Worm (Caenorhabditis elegans) whole organism, late embryonic: ENCODE results near the gene ugt-58.

Experiments
- C08G9.2 ChIP-seq: sonication (generic microtip); optimal IDR thresholded peaks from 2 replicates; lab custom pipeline; 2016; ENCODE audit warnings: mild to moderate bottlenecking, missing genetic modification characterization, moderate library complexity, missing compliant biosample characterization
- F13H6.1 ChIP-seq: sonication (generic microtip); optimal IDR thresholded peaks from 2 replicates; lab custom pipeline; 2016; ENCODE audit warnings: missing genetic modification characterization, missing compliant biosample characterization
- K09A11.1 ChIP-seq: sonication (generic microtip); optimal IDR thresholded peaks from 2 replicates; lab custom pipeline; 2017; ENCODE audit warnings: antibody characterized with exemption, mild to moderate bottlenecking, missing genetic modification characterization, missing compliant biosample characterization; ENCODE audit not compliant: insufficient read depth
- T23F11.4 ChIP-seq: fragments of 200-800 bp; sonication (Bioruptor generic); optimal IDR thresholded peaks from 2 replicates; lab custom pipeline; 2018; ENCODE audit warnings: mild to moderate bottlenecking, missing genetic modification characterization, missing compliant biosample characterization
- ahr-1 ChIP-seq: sonication (generic microtip); optimal IDR thresholded peaks from 2 replicates; lab custom pipeline; 2016; ENCODE audit warnings: missing genetic modification characterization, missing compliant biosample characterization
- ceh-19 ChIP-seq: fragments of 200-800 bp; sonication (Bioruptor generic); optimal IDR thresholded peaks from 2 replicates; lab custom pipeline; 2018; ENCODE audit warnings: mild to moderate bottlenecking, missing genetic modification characterization, missing compliant biosample characterization
- ceh-2 ChIP-seq: sonication (generic microtip); optimal IDR thresholded peaks from 2 replicates; lab custom pipeline; 2016; ENCODE audit warnings: missing genotype, missing genetic modification characterization, missing compliant biosample characterization
- ceh-24 ChIP-seq: sonication (generic microtip); optimal IDR thresholded peaks from 2 replicates; lab custom pipeline; 2016; ENCODE audit warnings: mild to moderate bottlenecking, missing genetic modification characterization, missing compliant biosample characterization
- ceh-30 ChIP-seq: fragments of 150-350 bp; optimal IDR thresholded peaks from 2 replicates; lab custom pipeline; 2014; ENCODE audit warnings: missing biosample characterization, missing genetic modification characterization
- ceh-31 ChIP-seq: sonication (generic microtip); optimal IDR thresholded peaks from 2 replicates; lab custom pipeline; 2016; ENCODE audit warnings: missing genetic modification characterization, missing compliant biosample characterization
- ceh-34 ChIP-seq: sonication (generic microtip); optimal IDR thresholded peaks from 2 replicates; lab custom pipeline; 2016; ENCODE audit warnings: mild to moderate bottlenecking, missing genetic modification characterization, missing compliant biosample characterization
- ceh-6 ChIP-seq: fragments of 200-800 bp; sonication (Bioruptor generic); optimal IDR thresholded peaks from 2 replicates; lab custom pipeline; 2018; ENCODE audit warnings: mild to moderate bottlenecking, missing genetic modification characterization, missing compliant biosample characterization
- che-1 ChIP-seq: sonication (generic microtip); optimal IDR thresholded peaks from 2 replicates; lab custom pipeline; 2016; ENCODE audit warnings: mild to moderate bottlenecking, missing genetic modification characterization, missing compliant biosample characterization
- dmd-4 ChIP-seq: sonication (generic microtip); optimal IDR thresholded peaks from 2 replicates; lab custom pipeline; 2016; ENCODE audit warnings: borderline replicate concordance, missing genetic modification characterization, missing compliant biosample characterization
- elt-2 ChIP-seq: sonication (generic microtip); optimal IDR thresholded peaks from 2 replicates; lab custom pipeline; 2016; ENCODE audit warnings: missing genetic modification reagents, missing genetic modification characterization, missing compliant biosample characterization
- ets-4 ChIP-seq: sonication (generic microtip); optimal IDR thresholded peaks from 2 replicates; lab custom pipeline; 2016; ENCODE audit warnings: missing genetic modification characterization, missing compliant biosample characterization
- eyg-1 ChIP-seq: sonication (generic microtip); optimal IDR thresholded peaks from 2 replicates; lab custom pipeline; 2016; ENCODE audit warnings: missing genotype, missing genetic modification characterization, missing compliant biosample characterization
- fax-1 ChIP-seq: sonication (generic microtip); optimal IDR thresholded peaks from 2 replicates; lab custom pipeline; 2016; ENCODE audit warnings: missing genotype, missing genetic modification characterization, missing compliant biosample characterization
- fkh-6 ChIP-seq: sonication (generic microtip); optimal IDR thresholded peaks from 2 replicates; lab custom pipeline; 2016; ENCODE audit warnings: missing genetic modification characterization, missing compliant biosample characterization
- hlh-15 ChIP-seq: sonication (generic microtip); optimal IDR thresholded peaks from 2 replicates; lab custom pipeline; 2016; ENCODE audit warnings: missing genetic modification characterization, missing compliant biosample characterization
- hlh-30 ChIP-seq: sonication (generic microtip); optimal IDR thresholded peaks from 2 replicates; lab custom pipeline; 2017; ENCODE audit warnings: antibody characterized with exemption, missing genetic modification characterization, missing compliant biosample characterization; ENCODE audit not compliant: insufficient read depth
- hlh-6 ChIP-seq: sonication (generic microtip); optimal IDR thresholded peaks from 2 replicates; lab custom pipeline; 2016; ENCODE audit warnings: missing genotype, missing genetic modification characterization, missing compliant biosample characterization
- hlh-8 ChIP-seq: sonication (generic microtip); optimal IDR thresholded peaks from 2 replicates; lab custom pipeline; 2016; ENCODE audit warnings: missing genotype, missing genetic modification characterization, missing compliant biosample characterization
- lim-6 ChIP-seq: sonication (generic microtip); optimal IDR thresholded peaks from 2 replicates; lab custom pipeline; 2016; ENCODE audit warnings: missing genetic modification characterization, missing compliant biosample characterization
- madf-2 ChIP-seq: sonication (generic microtip); optimal IDR thresholded peaks from 2 replicates; lab custom pipeline; 2017; ENCODE audit warnings: missing genetic modification characterization, missing compliant biosample characterization
- mec-3 ChIP-seq: sonication (generic microtip); optimal IDR thresholded peaks from 2 replicates; lab custom pipeline; 2016; ENCODE audit warnings: borderline replicate concordance, missing genetic modification characterization, missing compliant biosample characterization
- nfya-1 ChIP-seq: sonication (generic microtip); optimal IDR thresholded peaks from 2 replicates; lab custom pipeline; 2017; ENCODE audit warnings: missing genetic modification characterization, mild to moderate bottlenecking, missing compliant biosample characterization, antibody characterized with exemption, moderate library complexity
- nhr-11 ChIP-seq: fragments of 150-350 bp; optimal IDR thresholded peaks from 2 replicates; lab custom pipeline; 2014; ENCODE audit warnings: missing biosample characterization, missing genetic modification characterization
- odd-2 ChIP-seq: sonication (generic microtip); optimal IDR thresholded peaks from 2 replicates; lab custom pipeline; 2017; ENCODE audit warnings: antibody characterized with exemption, mild to moderate bottlenecking, missing genetic modification characterization, missing compliant biosample characterization
- pat-9 ChIP-seq: fragments of 200-800 bp; sonication (Bioruptor generic); optimal IDR thresholded peaks from 2 replicates; lab custom pipeline; 2018; ENCODE audit warnings: mild to moderate bottlenecking, missing genetic modification characterization, moderate library complexity, missing compliant biosample characterization
- pax-1 ChIP-seq: fragments of 150-350 bp; optimal IDR thresholded peaks from 2 replicates; lab custom pipeline; 2014; ENCODE audit warnings: missing biosample characterization, missing genetic modification characterization
- pha-2 ChIP-seq: sonication (generic microtip); optimal IDR thresholded peaks from 2 replicates; lab custom pipeline; 2017; ENCODE audit warnings: mild to moderate bottlenecking, missing genetic modification characterization, missing compliant biosample characterization
- pha-4 ChIP-seq: fragments of 150-350 bp; optimal IDR thresholded peaks from 2 replicates; lab custom pipeline; 2018; ENCODE audit warnings: missing biosample characterization, missing genetic modification reagents, missing genetic modification characterization
- pros-1 ChIP-seq: fragments of 150-350 bp; optimal IDR thresholded peaks from 2 replicates; lab custom pipeline; 2014; ENCODE audit warnings: missing biosample characterization, missing genetic modification reagents, missing genetic modification characterization
- ref-2 ChIP-seq: sonication (generic microtip); optimal IDR thresholded peaks from 2 replicates; lab custom pipeline; 2016; ENCODE audit warnings: missing genetic modification characterization, missing compliant biosample characterization
- rnt-1 ChIP-seq: sonication (generic microtip); optimal IDR thresholded peaks from 2 replicates; lab custom pipeline; 2016; ENCODE audit warnings: missing genetic modification characterization, missing compliant biosample characterization
- sdc-2 ChIP-seq: sonication (generic microtip); optimal IDR thresholded peaks from 2 replicates; lab custom pipeline; 2016; ENCODE audit warnings: missing genotype, missing genetic modification characterization, missing compliant biosample characterization
- sox-2 ChIP-seq: fragments of 200-800 bp; sonication (Bioruptor generic); IDR thresholded peaks from 2 replicates; pipeline ENCODE4 v1.3.6; 2022; ENCODE audit warnings: missing genetic modification reagents, missing genetic modification characterization, missing compliant biosample characterization
- syd-9 ChIP-seq: sonication (generic microtip); optimal IDR thresholded peaks from 2 replicates; lab custom pipeline; 2016; ENCODE audit warnings: mild to moderate bottlenecking, missing genetic modification characterization, moderate library complexity, missing compliant biosample characterization
- tbx-2 ChIP-seq: sonication (generic microtip); optimal IDR thresholded peaks from 2 replicates; lab custom pipeline; 2016; ENCODE audit warnings: missing genetic modification characterization, missing compliant biosample characterization
- tbx-7 ChIP-seq: sonication (generic microtip); optimal IDR thresholded peaks from 2 replicates; lab custom pipeline; 2016; ENCODE audit warnings: missing genotype, missing genetic modification characterization, missing compliant biosample characterization
- ttx-3 ChIP-seq: sonication (generic microtip); optimal IDR thresholded peaks from 2 replicates; lab custom pipeline; 2016; ENCODE audit warnings: missing genetic modification reagents, missing genetic modification characterization, missing compliant biosample characterization
- unc-3 ChIP-seq, 2 experiments: fragments of 200-800 bp in 1 of 2; sonication (Bioruptor generic) in 1 of 2; sonication (generic microtip) in 1 of 2; conservative IDR thresholded peaks in 1 of 2; optimal IDR thresholded peaks in 1 of 2; 2 replicates each; pipeline versions ENCODE4 v1.3.6 to Lab custom; 2016 to 2022; ENCODE audit warnings: missing compliant biosample characterization in 2 of 2, missing genetic modification characterization in 2 of 2, missing genetic modification reagents in 1 of 2
- unc-42 ChIP-seq: sonication (generic microtip); optimal IDR thresholded peaks from 2 replicates; lab custom pipeline; 2016; ENCODE audit warnings: missing genotype, missing genetic modification characterization, missing compliant biosample characterization
- unc-86 ChIP-seq: sonication (generic microtip); optimal IDR thresholded peaks from 2 replicates; lab custom pipeline; 2016; ENCODE audit warnings: missing genetic modification characterization, missing compliant biosample characterization
- zip-5 ChIP-seq: sonication (generic microtip); optimal IDR thresholded peaks from 2 replicates; lab custom pipeline; 2016; ENCODE audit warnings: missing genetic modification characterization, missing compliant biosample characterization

Gene ugt-58

DNA sequence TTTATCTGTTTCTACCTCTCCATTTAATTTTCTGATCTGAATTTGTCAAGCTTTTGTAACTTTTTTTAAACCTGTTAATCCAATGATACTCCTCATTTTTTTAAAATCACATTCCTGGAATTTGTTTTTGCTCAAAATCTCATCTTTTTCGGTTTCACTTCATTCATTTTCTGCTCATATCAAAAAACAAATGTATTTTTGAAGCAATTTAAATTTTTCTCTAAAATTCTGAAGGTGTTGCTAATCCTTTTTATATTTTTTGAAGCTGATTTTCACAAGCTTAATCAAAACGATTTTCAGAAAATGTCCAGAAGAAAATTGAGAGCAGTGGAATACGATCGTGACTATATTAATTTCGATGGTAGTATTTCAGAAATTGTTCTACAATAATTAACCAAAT is 8.3 kb upstream of the ugt-58 start, which contains the start of gene E02H1.5:
Gene E02H1.5 (plus strand): TSS at position 301 of the 400 bp plus-strand sequence.
- no peak for TF ChIP-seq syd-9 (tag; lab: Kevin White, UChicago)
- TF ChIP-seq hlh-8 (tag; lab: Kevin White, UChicago): no peak

DNA sequence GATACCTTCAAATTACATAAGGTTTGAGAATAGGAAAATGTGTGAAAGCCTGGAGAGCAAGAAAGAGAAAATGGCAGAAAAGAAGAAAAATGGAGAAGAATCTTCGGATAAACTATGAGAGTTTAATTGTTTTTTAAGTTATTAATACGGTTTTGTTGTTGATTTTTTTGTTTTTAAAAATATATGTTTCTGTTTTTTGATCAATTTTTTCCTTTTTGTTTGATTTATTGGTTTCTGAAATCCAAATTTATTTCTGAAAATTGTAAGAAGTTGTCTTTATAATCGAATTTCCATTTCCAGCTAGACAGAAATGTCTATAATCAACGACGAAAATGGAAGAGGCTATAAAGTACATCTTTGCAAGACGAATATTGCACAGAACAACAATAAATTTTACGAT is 6.2 kb upstream of the ugt-58 start, which contains the start of gene parp-2:
Gene parp-2 (plus strand): TSS at position 301 of the 400 bp plus-strand sequence.
- no peak for TF ChIP-seq unc-42 (tag; lab: Kevin White, UChicago)
- TF ChIP-seq unc-86 (tag; lab: Kevin White, UChicago): no peak
- no peak for TF ChIP-seq ets-4 (tag; lab: Kevin White, UChicago)
- no peak for TF ChIP-seq sdc-2 (tag; lab: Kevin White, UChicago)
- TF ChIP-seq ceh-31: no peak
- TF ChIP-seq hlh-30 (tag; lab: Kevin White, UChicago): no peak
- no peak for TF ChIP-seq syd-9 (tag; lab: Kevin White, UChicago)
- TF ChIP-seq fkh-6: no peak
- TF ChIP-seq ceh-24: no peak
- TF ChIP-seq ceh-34 (tag; lab: Kevin White, UChicago): no peak
- TF ChIP-seq ttx-3 (tag; lab: Kevin White, UChicago): no peak
- TF ChIP-seq ceh-6 (GFP tag; lab: Kevin White, UChicago): no peak
- no peak for TF ChIP-seq che-1
- no peak for TF ChIP-seq pha-2 (tag; lab: Kevin White, UChicago)
- no peak for TF ChIP-seq ceh-19
- TF ChIP-seq ceh-30: no peak
- no peak for TF ChIP-seq pax-1 (tag; lab: Kevin White, UChicago)
- no peak for TF ChIP-seq nhr-11 (tag; lab: Kevin White, UChicago)
- TF ChIP-seq ceh-2 (tag; lab: Kevin White, UChicago): no peak

DNA sequence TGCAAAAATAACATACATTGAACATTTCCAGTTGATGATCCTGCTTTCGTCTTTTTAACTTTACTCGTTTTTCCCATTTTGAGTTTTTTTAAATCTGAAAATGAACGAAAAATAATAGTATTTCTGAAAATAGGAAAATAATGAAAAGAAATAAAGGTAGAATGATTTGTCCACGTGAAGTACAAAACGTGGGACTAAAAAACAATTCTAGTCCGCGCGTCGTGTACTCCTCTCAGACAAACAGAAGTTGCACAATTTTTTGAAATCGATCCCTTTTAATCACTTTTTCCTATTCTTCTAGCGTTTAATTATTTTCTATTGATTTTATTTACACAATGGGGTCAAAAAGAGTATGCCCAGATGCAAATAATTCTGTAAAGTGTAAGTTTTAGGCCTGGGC is 4.5 kb upstream of the ugt-58 start, which contains the start of the genes E02H1.1 and tag-124:
Gene E02H1.1 (minus strand): TSS at position 94 of the 400 bp plus-strand sequence.
Gene tag-124 (plus strand): TSS at position 222 of the 400 bp plus-strand sequence.
- TF ChIP-seq pax-1 (tag; lab: Kevin White, UChicago) (no peak), elt-2 (tag; lab: Kevin White, UChicago) (peak; percentile 56), ceh-24 (no peak), syd-9 (tag; lab: Kevin White, UChicago) (no peak), fax-1 (tag; lab: Kevin White, UChicago) (peak; percentile 27), sox-2 (GFP tag; lab: Robert Waterston, UW) (no peak), ceh-19 (no peak), ceh-34 (tag; lab: Kevin White, UChicago) (peak; percentile 18), rnt-1 (tag; lab: Kevin White, UChicago) (peak; percentile 58), hlh-6 (tag; lab: Kevin White, UChicago) (peak; percentile 74), odd-2 (tag; lab: Kevin White, UChicago) (no peak), ref-2 (tag; lab: Kevin White, UChicago) (peak; percentile 81), unc-3 (GFP tag; conservative IDR thresholded peaks at IDR 0.05; lab: Robert Waterston, UW) (no peak), unc-3 (tag; optimal IDR thresholded peaks at IDR 0.05; lab: Kevin White, UChicago) (no peak), fkh-6 (peak; percentile 45), ets-4 (tag; lab: Kevin White, UChicago) (peak; percentile 89), madf-2 (no peak), tbx-2 (tag; lab: Kevin White, UChicago) (peak; percentile 71), pha-4 (no peak), lim-6 (no peak), dmd-4 (no peak), nfya-1 (tag; lab: Kevin White, UChicago) (peak; percentile 1), ceh-31 (peak; percentile 92), pat-9 (tag; lab: Kevin White, UChicago) (no peak), unc-42 (tag; lab: Kevin White, UChicago) (peak; percentile 13), mec-3 (tag; lab: Kevin White, UChicago) (peak; percentile 30), hlh-8 (tag; lab: Kevin White, UChicago) (peak; percentile 60), T23F11.4 (no peak), zip-5 (tag; lab: Kevin White, UChicago) (peak; percentile 78), ceh-2 (tag; lab: Kevin White, UChicago) (peak; percentile 93), ahr-1 (tag; lab: Kevin White, UChicago) (peak; percentile 48), hlh-15 (no peak), F13H6.1 (tag; lab: Kevin White, UChicago) (peak; percentile 52), K09A11.1 (tag; lab: Kevin White, UChicago) (no peak), C08G9.2 (tag; lab: Kevin White, UChicago) (peak; percentile 93), pros-1 (tag; lab: Kevin White, UChicago) (no peak), sdc-2 (tag; lab: Kevin White, UChicago) (peak; percentile 32), eyg-1 (tag; lab: Kevin White, UChicago) (peak; percentile 1), tbx-7 (peak; percentile 92)
